Fruit fly (Drosophila melanogaster) whole organism, embryonic: ENCODE data around the gene janB.

ENCODE experiments used
- Asciz ChIP-seq: fragments of 200-800 bp; sonication (Bioruptor generic); optimal IDR thresholded peaks from 2 replicates; lab custom pipeline; 2017; ENCODE audit warnings: missing biosample characterization, mild to moderate bottlenecking, missing genetic modification characterization, missing genetic modification reagents
- CG10654 ChIP-seq: fragments of 200-800 bp; sonication (Bioruptor generic); optimal IDR thresholded peaks from 2 replicates; lab custom pipeline; 2016; ENCODE audit warnings: missing biosample characterization, missing genetic modification characterization
- CG12219 ChIP-seq: fragments of 200-800 bp; sonication (Bioruptor generic); optimal IDR thresholded peaks from 3 replicates; lab custom pipeline; 2018; ENCODE audit warnings: missing biosample characterization, mild to moderate bottlenecking, missing genetic modification characterization
- CG13894 ChIP-seq: fragments of 200-800 bp; sonication (Bioruptor generic); optimal IDR thresholded peaks from 3 replicates; lab custom pipeline; 2018; ENCODE audit warnings: missing biosample characterization, mild to moderate bottlenecking, missing genetic modification characterization, moderate library complexity
- CG17361 ChIP-seq: fragments of 200-800 bp; sonication (Bioruptor generic); IDR thresholded peaks from 3 replicates; pipeline ENCODE4 v1.3.6; 2022; ENCODE audit warnings: missing biosample characterization, missing genetic modification characterization
- CG18599 ChIP-seq: fragments of 200-800 bp; sonication (Bioruptor generic); optimal IDR thresholded peaks from 3 replicates; lab custom pipeline; 2017; ENCODE audit warnings: missing biosample characterization, missing genetic modification characterization, mild to moderate bottlenecking, moderate library complexity, missing genetic modification reagents
- CG2116 ChIP-seq: fragments of 200-800 bp; sonication (Bioruptor generic); optimal IDR thresholded peaks from 3 replicates; lab custom pipeline; 2018; ENCODE audit warnings: missing biosample characterization, mild to moderate bottlenecking, missing genetic modification characterization
- CG3065 ChIP-seq: fragments of 200-800 bp; sonication (Bioruptor generic); optimal IDR thresholded peaks from 2 replicates; lab custom pipeline; 2016; ENCODE audit warnings: missing biosample characterization, missing genetic modification characterization
- CG31365 ChIP-seq: fragments of 200-800 bp; sonication (Bioruptor generic); optimal IDR thresholded peaks from 2 replicates; lab custom pipeline; 2018; ENCODE audit warnings: missing biosample characterization, mild to moderate bottlenecking, missing genetic modification characterization
- CG32532 ChIP-seq: fragments of 200-800 bp; sonication (Bioruptor generic); IDR thresholded peaks from 2 replicates; pipeline ENCODE4 v1.3.6; 2022; ENCODE audit warnings: missing biosample characterization, missing genetic modification characterization
- CG32772 ChIP-seq: fragments of 200-800 bp; sonication (Bioruptor generic); IDR thresholded peaks from 2 replicates; pipeline ENCODE4 v1.3.6; 2022; ENCODE audit warnings: missing biosample characterization, missing genetic modification characterization
- CG4424 ChIP-seq: fragments of 200-800 bp; sonication (Bioruptor generic); optimal IDR thresholded peaks from 3 replicates; lab custom pipeline; 2016; ENCODE audit warnings: missing biosample characterization, missing genetic modification characterization
- CG4854 ChIP-seq: fragments of 200-800 bp; sonication (Bioruptor generic); optimal IDR thresholded peaks from 2 replicates; lab custom pipeline; 2016; ENCODE audit warnings: missing biosample characterization, missing genetic modification characterization, inconsistent platforms
- CG6689 ChIP-seq: fragments of 200-800 bp; sonication (Bioruptor generic); IDR thresholded peaks from 2 replicates; pipeline ENCODE4 v1.3.6; 2022; ENCODE audit warnings: missing biosample characterization, missing genetic modification characterization
- CG6765 ChIP-seq: fragments of 200-800 bp; sonication (Bioruptor generic); optimal IDR thresholded peaks from 3 replicates; lab custom pipeline; 2017; ENCODE audit warnings: missing biosample characterization, mild to moderate bottlenecking, missing genetic modification characterization
- CG7839 ChIP-seq: fragments of 200-800 bp; sonication (Bioruptor generic); optimal IDR thresholded peaks from 3 replicates; lab custom pipeline; 2018; ENCODE audit warnings: missing biosample characterization, mild to moderate bottlenecking, missing genetic modification characterization, moderate library complexity
- CG7963 ChIP-seq: fragments of 200-800 bp; sonication (Bioruptor generic); IDR thresholded peaks from 3 replicates; pipeline ENCODE4 v1.3.6; 2022; ENCODE audit warnings: missing biosample characterization, missing genetic modification characterization; ENCODE audit not compliant: partially characterized antibody
- CG8290 ChIP-seq, 3 experiments: fragments of 200-800 bp; sonication (Bioruptor generic); optimal IDR thresholded peaks; 2 replicates each; lab custom pipeline; 2016 to 2019; ENCODE audit warnings: missing biosample characterization in 3 of 3, missing genetic modification characterization in 3 of 3, mild to moderate bottlenecking in 2 of 3, moderate library complexity in 1 of 3
- CG8765 ChIP-seq: fragments of 200-800 bp; sonication (Bioruptor generic); IDR thresholded peaks from 2 replicates; pipeline ENCODE4 v1.3.6; 2022; ENCODE audit warnings: missing biosample characterization, missing genetic modification characterization
- CG8924 ChIP-seq: fragments of 200-800 bp; optimal IDR thresholded peaks from 3 replicates; lab custom pipeline; 2019; ENCODE audit warnings: missing biosample characterization, mild to moderate bottlenecking, missing genetic modification characterization, moderate library complexity
- CG8944 ChIP-seq: fragments of 200-800 bp; sonication (Bioruptor generic); optimal IDR thresholded peaks from 3 replicates; lab custom pipeline; 2016; ENCODE audit warnings: missing biosample characterization, missing genetic modification characterization
- CG9215 ChIP-seq: fragments of 200-800 bp; sonication (Bioruptor generic); IDR thresholded peaks from 2 replicates; pipeline ENCODE4 v1.3.6; 2022; ENCODE audit warnings: missing biosample characterization, missing genetic modification characterization
- CG9797 ChIP-seq: fragments of 200-800 bp; sonication (Bioruptor generic); optimal IDR thresholded peaks from 3 replicates; lab custom pipeline; 2018; ENCODE audit warnings: missing biosample characterization, mild to moderate bottlenecking, missing genetic modification characterization
- Camta ChIP-seq: fragments of 200-800 bp; sonication (Bioruptor generic); optimal IDR thresholded peaks from 2 replicates; lab custom pipeline; 2016; ENCODE audit warnings: missing biosample characterization, missing genetic modification characterization
- Dll ChIP-seq: fragments of 200-800 bp; sonication (Bioruptor generic); IDR thresholded peaks from 4 replicates; pipeline ENCODE4 v1.3.6; 2022; ENCODE audit warnings: missing biosample characterization, missing genetic modification characterization; ENCODE audit not compliant: partially characterized antibody
- Doc2 ChIP-seq: fragments of 200-800 bp; sonication (Bioruptor generic); IDR thresholded peaks from 2 replicates; pipeline ENCODE4 v1.3.6; 2022; ENCODE audit warnings: missing biosample characterization, missing genetic modification characterization
- ERR ChIP-seq: fragments of 200-800 bp; sonication (Bioruptor generic); optimal IDR thresholded peaks from 2 replicates; lab custom pipeline; 2016; ENCODE audit warnings: missing biosample characterization, missing genetic modification characterization
- HLHmδ ChIP-seq: fragments of 200-800 bp; sonication (Bioruptor generic); optimal IDR thresholded peaks from 2 replicates; lab custom pipeline; 2018; ENCODE audit warnings: missing biosample characterization, mild to moderate bottlenecking, missing genetic modification characterization, moderate library complexity
- MESR4 ChIP-seq: fragments of 200-800 bp; sonication (Bioruptor generic); optimal IDR thresholded peaks from 2 replicates; lab custom pipeline; 2018; ENCODE audit warnings: missing biosample characterization, mild to moderate bottlenecking, missing genetic modification characterization, moderate library complexity
- Myb ChIP-seq: fragments of 200-800 bp; sonication (Bioruptor generic); optimal IDR thresholded peaks from 2 replicates; lab custom pipeline; 2016; ENCODE audit warnings: missing biosample characterization, missing genetic modification characterization
- Opbp ChIP-seq: fragments of 200-800 bp; sonication (Bioruptor generic); IDR thresholded peaks from 3 replicates; pipeline ENCODE4 v1.3.6; 2022; ENCODE audit warnings: missing biosample characterization, missing genetic modification characterization; ENCODE audit not compliant: partially characterized antibody
- Poxn ChIP-seq: fragments of 200-800 bp; sonication (Bioruptor generic); IDR thresholded peaks from 2 replicates; pipeline ENCODE4 v1.3.6; 2022; ENCODE audit warnings: missing biosample characterization, missing genetic modification characterization
- Rx ChIP-seq: fragments of 200-800 bp; sonication (Bioruptor generic); IDR thresholded peaks from 2 replicates; pipeline ENCODE4 v1.3.6; 2022; ENCODE audit warnings: missing biosample characterization, missing genetic modification characterization
- Scr ChIP-seq: fragments of 200-800 bp; sonication (Bioruptor generic); IDR thresholded peaks from 2 replicates; pipeline ENCODE4 v1.3.6; 2022; ENCODE audit warnings: missing biosample characterization, missing genetic modification characterization; ENCODE audit not compliant: partially characterized antibody
- amos ChIP-seq: fragments of 200-800 bp; sonication (Bioruptor generic); IDR thresholded peaks from 2 replicates; pipeline ENCODE4 v1.3.6; 2022; ENCODE audit warnings: missing biosample characterization, missing genetic modification characterization; ENCODE audit not compliant: partially characterized antibody
- bowl ChIP-seq: fragments of 200-800 bp; sonication (Bioruptor generic); IDR thresholded peaks from 2 replicates; pipeline ENCODE4 v1.3.6; 2022; ENCODE audit warnings: missing biosample characterization, missing genetic modification characterization
- disco-r ChIP-seq: fragments of 200-800 bp; sonication (Bioruptor generic); optimal IDR thresholded peaks from 2 replicates; lab custom pipeline; 2016; ENCODE audit warnings: missing biosample characterization, missing genetic modification characterization
- gcm ChIP-seq: fragments of 200-800 bp; sonication (Bioruptor generic); optimal IDR thresholded peaks from 2 replicates; lab custom pipeline; 2019; ENCODE audit warnings: missing biosample characterization, mild to moderate bottlenecking, missing genetic modification characterization, moderate library complexity
- grau ChIP-seq: fragments of 200-800 bp; optimal IDR thresholded peaks from 3 replicates; lab custom pipeline; 2019; ENCODE audit warnings: missing biosample characterization, mild to moderate bottlenecking, missing genetic modification characterization, moderate library complexity
- hkb ChIP-seq, 2 experiments: fragments of 200-800 bp in 1 of 2; fragments of >200 bp in 1 of 2; sonication (Bioruptor generic) in 1 of 2; IDR thresholded peaks in 1 of 2; optimal IDR thresholded peaks in 1 of 2; 2 replicates each; pipeline versions ENCODE4 v1.3.6 to Lab custom; 2017 to 2022; ENCODE audit warnings: missing biosample characterization in 1 of 2, missing genetic modification characterization in 1 of 2
- knrl ChIP-seq: fragments of 200-800 bp; sonication (Bioruptor generic); IDR thresholded peaks from 3 replicates; pipeline ENCODE4 v1.3.6; 2022; ENCODE audit warnings: missing biosample characterization, missing genetic modification characterization; ENCODE audit not compliant: partially characterized antibody
- maf-S ChIP-seq: fragments of 200-800 bp; sonication (Bioruptor generic); optimal IDR thresholded peaks from 2 replicates; lab custom pipeline; 2016; ENCODE audit warnings: missing biosample characterization, missing genetic modification characterization
- oc ChIP-seq: fragments of 200-800 bp; sonication (Bioruptor generic); optimal IDR thresholded peaks from 2 replicates; lab custom pipeline; 2018; ENCODE audit warnings: missing biosample characterization, mild to moderate bottlenecking, missing genetic modification characterization, moderate library complexity
- pzg ChIP-seq: fragments of 200-800 bp; sonication (Bioruptor generic); optimal IDR thresholded peaks from 3 replicates; lab custom pipeline; 2018; ENCODE audit warnings: missing biosample characterization, mild to moderate bottlenecking, missing genetic modification characterization, moderate library complexity
- repo ChIP-seq: fragments of 200-800 bp; sonication (Bioruptor generic); optimal IDR thresholded peaks from 2 replicates; lab custom pipeline; 2016; ENCODE audit warnings: missing biosample characterization, missing genetic modification characterization
- rib ChIP-seq: fragments of 200-800 bp; sonication (Bioruptor generic); IDR thresholded peaks from 2 replicates; pipeline ENCODE4 v1.3.6; 2022; ENCODE audit warnings: missing biosample characterization, missing genetic modification characterization
- shn ChIP-seq: fragments of 200-800 bp; sonication (Bioruptor generic); optimal IDR thresholded peaks from 3 replicates; lab custom pipeline; 2016; ENCODE audit warnings: missing biosample characterization, missing genetic modification characterization
- slbo ChIP-seq: fragments of 200-800 bp; sonication (Bioruptor generic); IDR thresholded peaks from 2 replicates; pipeline ENCODE4 v1.3.6; 2022; ENCODE audit warnings: missing biosample characterization, missing genetic modification characterization
- tio ChIP-seq: fragments of 200-800 bp; sonication (Bioruptor generic); optimal IDR thresholded peaks from 2 replicates; lab custom pipeline; 2017; ENCODE audit warnings: missing biosample characterization, missing genetic modification characterization, inconsistent platforms
- usp ChIP-seq: fragments of >200 bp; optimal IDR thresholded peaks from 2 replicates; lab custom pipeline; 2017; ENCODE audit warnings: missing biosample characterization, missing genetic modification characterization

Gene janB

dm6 chr3R:30036609-30037008, 1.9 kb downstream of the janB start, which contains the start of gene ZIPIC (continued):
- TF ChIP-seq CG4854 (GFP tag; lab: Kevin White, UChicago): no peak
- TF ChIP-seq CG8765 (GFP tag; lab: Robert Waterston, UW): no peak
- TF ChIP-seq CG9797: peak; percentile 64
- TF ChIP-seq CG10654 (GFP tag; lab: Kevin White, UChicago): no peak
- TF ChIP-seq disco-r (GFP tag; lab: Kevin White, UChicago): no peak
- no peak for TF ChIP-seq CG9215 (GFP tag; lab: Robert Waterston, UW)
- peak; percentile 53; the same call in 1 of the 4 replicates for TF ChIP-seq Dll (GFP tag; lab: Robert Waterston, UW)
- peak; percentile 61; the same call in 1 of the 2 replicates for TF ChIP-seq amos (GFP tag; lab: Robert Waterston, UW)
- TF ChIP-seq Rx (GFP tag; lab: Robert Waterston, UW): no peak
- no peak for TF ChIP-seq ERR (GFP tag; lab: Kevin White, UChicago)
- no peak for TF ChIP-seq CG6765 (GFP tag; lab: Kevin White, UChicago)
- TF ChIP-seq usp: no peak
- TF ChIP-seq CG7963 (GFP tag; lab: Robert Waterston, UW): 0 out of 3 replicates have a peak, but pooled peaks have one; percentile 7
- no peak for TF ChIP-seq CG8944 (GFP tag; lab: Kevin White, UChicago)
- no peak for TF ChIP-seq CG8924 (tag; lab: Kevin White, UChicago)
- no peak for TF ChIP-seq CG6689
- no peak for TF ChIP-seq CG31365 (tag; lab: Kevin White, UChicago)
- no peak for TF ChIP-seq Camta (GFP tag; lab: Kevin White, UChicago)
- no peak for TF ChIP-seq CG17361 (GFP tag; lab: Robert Waterston, UW)
- no peak for TF ChIP-seq grau (tag; lab: Kevin White, UChicago)
- no peak for TF ChIP-seq CG32772
- no peak for TF ChIP-seq Asciz
- no peak for TF ChIP-seq Poxn (GFP tag; lab: Robert Waterston, UW)
- TF ChIP-seq HLHmδ (GFP tag; lab: Kevin White, UChicago): no peak
- TF ChIP-seq gcm (GFP tag; lab: Kevin White, UChicago): no peak
- peak; percentile 42; the same call in 1 of the 2 replicates for TF ChIP-seq Scr (GFP tag; lab: Robert Waterston, UW)
- no peak for TF ChIP-seq rib
- TF ChIP-seq hkb (optimal IDR thresholded peaks at IDR 0.05; lab: Kevin White, UChicago): no peak
- TF ChIP-seq hkb (GFP tag; IDR thresholded peaks at IDR 0.05; lab: Robert Waterston, UW): no peak
- peak; percentile 36; the same call in 1 of the 3 replicates for TF ChIP-seq knrl (GFP tag; lab: Robert Waterston, UW)
- peak; percentile 67 for TF ChIP-seq pzg (GFP tag; lab: Kevin White, UChicago)
- TF ChIP-seq oc: no peak
- no peak for TF ChIP-seq maf-S (GFP tag; lab: Kevin White, UChicago)
- peak; percentile 64; the same call in 1 of the 3 replicates for TF ChIP-seq Opbp
- no peak for TF ChIP-seq CG18599 (GFP tag; lab: Kevin White, UChicago)
- no peak for TF ChIP-seq slbo
- TF ChIP-seq CG7839 (tag; lab: Kevin White, UChicago): no peak
- TF ChIP-seq CG32532 (GFP tag; lab: Robert Waterston, UW): no peak
- TF ChIP-seq Doc2 (GFP tag; lab: Robert Waterston, UW): no peak
- TF ChIP-seq CG12219 (GFP tag; lab: Kevin White, UChicago): no peak
- TF ChIP-seq MESR4 (GFP tag; lab: Kevin White, UChicago): peak; percentile 75
- TF ChIP-seq CG3065 (GFP tag; lab: Kevin White, UChicago): no peak
- TF ChIP-seq CG2116 (GFP tag; lab: Kevin White, UChicago): peak; percentile 46
- no peak for TF ChIP-seq bowl
- TF ChIP-seq CG13894: no peak
- no peak for TF ChIP-seq CG4424 (GFP tag; lab: Kevin White, UChicago)
- no peak for TF ChIP-seq tio (GFP tag; lab: Kevin White, UChicago)
- no peak for TF ChIP-seq shn
- no peak for TF ChIP-seq repo
- TF ChIP-seq Myb (GFP tag; lab: Kevin White, UChicago): peak; percentile 84
- no peak for TF ChIP-seq CG8290 (GFP tag; optimal IDR thresholded peaks at IDR 0.05; lab: Kevin White, UChicago)
- no peak for TF ChIP-seq CG8290 (tag; optimal IDR thresholded peaks at IDR 0.05; lab: Kevin White, UChicago)
